Fruit fly (Drosophila melanogaster): Measurements from ENCODE around the gene rdx.

The rdx gene

dm6 chr3R:14081526-14081925 lies 49.7 kb upstream of the rdx start:
- TF ChIP-seq Dfd (GFP tag; optimal IDR thresholded peaks at IDR 0.05): peak in 1 of 2 experiments; percentile 59
- no peak for TF ChIP-seq CG10431 (GFP tag; optimal IDR thresholded peaks at IDR 0.05)

- no peak for TF ChIP-seq slou (GFP tag; optimal IDR thresholded peaks at IDR 0.05)
- peak; percentile 6 for TF ChIP-seq Chrac-16 (GFP tag; optimal IDR thresholded peaks at IDR 0.05)
- no peak for TF ChIP-seq CG8944 (GFP tag; optimal IDR thresholded peaks at IDR 0.05)
- TF ChIP-seq NC2β (GFP tag; optimal IDR thresholded peaks at IDR 0.05): no peak
- TF ChIP-seq sens (GFP tag): peak; percentile 83
- TF ChIP-seq Antp (GFP tag; optimal IDR thresholded peaks at IDR 0.05): no peak
- TF ChIP-seq vfl (GFP tag; optimal IDR thresholded peaks at IDR 0.05): no peak
- peak; percentile 10 for TF ChIP-seq CG15514 (GFP tag; optimal IDR thresholded peaks at IDR 0.05)
- TF ChIP-seq CG15073 (GFP tag; optimal IDR thresholded peaks at IDR 0.05): no peak
- no peak for TF ChIP-seq CG10543 (GFP tag; optimal IDR thresholded peaks at IDR 0.05)
- TF ChIP-seq CG13296 (GFP tag; optimal IDR thresholded peaks at IDR 0.05): peak; percentile 21
- TF ChIP-seq nom (GFP tag; optimal IDR thresholded peaks at IDR 0.05): peak; percentile 32
- no peak for TF ChIP-seq CG1647 (GFP tag; optimal IDR thresholded peaks at IDR 0.05)
- no peak for TF ChIP-seq en (GFP tag; optimal IDR thresholded peaks at IDR 0.05)
- no peak for TF ChIP-seq CG9876 (GFP tag; optimal IDR thresholded peaks at IDR 0.05)
- TF ChIP-seq CG10274 (GFP tag; optimal IDR thresholded peaks at IDR 0.05): no peak
- no peak for TF ChIP-seq tll (GFP tag; optimal IDR thresholded peaks at IDR 0.05)
- TF ChIP-seq CG7556 (GFP tag; optimal IDR thresholded peaks at IDR 0.05): no peak
- TF ChIP-seq CG15269 (tag; optimal IDR thresholded peaks at IDR 0.05): peak; percentile 50
- no peak for TF ChIP-seq CTCF (GFP tag; optimal IDR thresholded peaks at IDR 0.05)
- peak; percentile 36 for TF ChIP-seq CG18599 (GFP tag; optimal IDR thresholded peaks at IDR 0.05)
- TF ChIP-seq sr (GFP tag; IDR thresholded peaks at IDR 0.05): no peak
- TF ChIP-seq CG8388 (GFP tag; optimal IDR thresholded peaks at IDR 0.05): no peak
- no peak for TF ChIP-seq CG16779 (GFP tag; IDR thresholded peaks at IDR 0.05)
- TF ChIP-seq z (GFP tag; IDR thresholded peaks at IDR 0.05): no peak
- peak; percentile 40; the same call in 1 of the 2 replicates for TF ChIP-seq CG10366 (GFP tag; IDR thresholded peaks at IDR 0.05)
- no peak for TF ChIP-seq CG4730 (GFP tag; IDR thresholded peaks at IDR 0.05)
- TF ChIP-seq gfzf (GFP tag; optimal IDR thresholded peaks at IDR 0.05): no peak
- TF ChIP-seq chm (GFP tag; IDR thresholded peaks at IDR 0.05): no peak; the same call in 1 of the 2 replicates
- no peak for TF ChIP-seq NK7.1 (GFP tag; optimal IDR thresholded peaks at IDR 0.05)
- 0 out of 3 replicates have a peak, but pooled peaks have one; percentile 13 for TF ChIP-seq CG2889 (GFP tag; IDR thresholded peaks at IDR 0.05)
- TF ChIP-seq cato (GFP tag; optimal IDR thresholded peaks at IDR 0.05; ENCODE audit: borderline replicate concordance): no peak
- no peak for TF ChIP-seq E2f2 (GFP tag; IDR thresholded peaks at IDR 0.05)
- peak; percentile 73 for TF ChIP-seq CG11504 (tag; optimal IDR thresholded peaks at IDR 0.05)
- peak; percentile 65 for TF ChIP-seq dmrt99B (tag; optimal IDR thresholded peaks at IDR 0.05)
- peak; percentile 48; the same call in 1 of the 2 replicates for TF ChIP-seq CG31224 (GFP tag; IDR thresholded peaks at IDR 0.05)
- TF ChIP-seq maf-S (GFP tag; optimal IDR thresholded peaks at IDR 0.05): no peak
- no peak for TF ChIP-seq gcm2 (GFP tag; optimal IDR thresholded peaks at IDR 0.05)
- TF ChIP-seq gsb-n (tag; optimal IDR thresholded peaks at IDR 0.05): no peak
- no peak for TF ChIP-seq CG12155 (GFP tag; optimal IDR thresholded peaks at IDR 0.05)
- TF ChIP-seq ems (GFP tag; optimal IDR thresholded peaks at IDR 0.05): peak; percentile 18
- peak; percentile 32 for TF ChIP-seq Xbp1 (GFP tag; optimal IDR thresholded peaks at IDR 0.05)
- TF ChIP-seq insv (GFP tag; optimal IDR thresholded peaks at IDR 0.05): no peak
- no peak for TF ChIP-seq h (optimal IDR thresholded peaks at IDR 0.05)
- TF ChIP-seq dan (GFP tag; IDR thresholded peaks at IDR 0.05): no peak
- no peak for TF ChIP-seq Fer2 (tag; optimal IDR thresholded peaks at IDR 0.05)
- no peak for TF ChIP-seq exex (tag; optimal IDR thresholded peaks at IDR 0.05)
- TF ChIP-seq CG17361 (GFP tag; IDR thresholded peaks at IDR 0.05): 0 out of 3 replicates have a peak, but pooled peaks have one; percentile 15
- no peak for TF ChIP-seq sd (tag; optimal IDR thresholded peaks at IDR 0.05)
Measured at dm6 chr3R:14077026-14077425, 45.2 kb upstream of the rdx start.

Data from whole organism, embryonic.